Fruit fly (Drosophila melanogaster): Measurements from ENCODE around the gene bou.

The bou gene

DNA sequence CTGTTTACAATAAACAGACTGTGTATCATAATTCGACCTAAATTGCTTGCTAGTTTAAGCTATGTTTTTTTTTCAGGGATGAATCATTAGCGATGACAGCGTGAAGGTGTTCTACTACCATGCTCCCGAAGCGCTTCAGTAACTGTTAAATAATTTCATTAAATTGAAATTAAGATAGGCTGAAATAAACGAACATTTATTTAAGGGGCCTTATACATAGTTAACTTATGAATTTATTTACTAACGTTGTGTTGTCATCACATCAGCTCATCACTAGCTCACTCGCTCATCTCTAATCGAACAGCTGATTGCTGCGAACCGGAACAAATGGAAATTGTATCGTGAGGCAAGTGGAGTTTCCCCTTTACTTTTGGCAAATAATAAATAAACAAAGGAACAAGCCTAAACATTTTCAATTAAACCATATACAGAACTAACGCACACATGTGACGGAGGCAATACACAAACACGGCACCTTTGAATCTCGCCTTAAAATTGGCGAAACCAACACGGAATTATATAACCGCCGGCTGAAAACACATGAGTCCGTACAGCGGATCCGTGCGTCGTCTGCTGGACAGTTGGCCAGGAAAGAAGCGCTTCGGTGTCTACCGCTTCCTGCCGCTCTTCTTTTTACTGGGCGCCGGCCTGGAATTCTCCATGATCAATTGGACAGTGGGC is 24.9 kb downstream of the bou start, which contains the start of the genes cm, sloth1 and sloth2 (continued):
- TF ChIP-seq TFAM (GFP tag; optimal IDR thresholded peaks at IDR 0.05) (no peak), CG2120 (GFP tag; optimal IDR thresholded peaks at IDR 0.05) (peak; percentile 95), CG12219 (GFP tag; optimal IDR thresholded peaks at IDR 0.05) (peak; percentile 74), Jarid2 (GFP tag; optimal IDR thresholded peaks at IDR 0.05) (peak; percentile 28), Usf (GFP tag; optimal IDR thresholded peaks at IDR 0.05) (peak; percentile 52), ssp (GFP tag; IDR thresholded peaks at IDR 0.05) (peak; percentile 71), HLH54F (GFP tag; optimal IDR thresholded peaks at IDR 0.05) (peak; percentile 89), ato (GFP tag; IDR thresholded peaks at IDR 0.05; ENCODE audit: partially characterized antibody) (no peak), sens-2 (GFP tag; IDR thresholded peaks at IDR 0.05) (peak; percentile 67), bcd (GFP tag; optimal IDR thresholded peaks at IDR 0.05) (peak; percentile 76), al (GFP tag; IDR thresholded peaks at IDR 0.05) (peak; percentile 90), zfh2 (GFP tag; optimal IDR thresholded peaks at IDR 0.05) (peak; percentile 92), CG8281 (tag; optimal IDR thresholded peaks at IDR 0.05) (peak; percentile 51), sc (optimal IDR thresholded peaks at IDR 0.05) (no peak), sc (GFP tag; optimal IDR thresholded peaks at IDR 0.05) (peak; percentile 18), CG4707 (GFP tag; optimal IDR thresholded peaks at IDR 0.05) (peak; percentile 46), CG15696 (tag; optimal IDR thresholded peaks at IDR 0.05) (peak; percentile 87), gsb-n (tag; optimal IDR thresholded peaks at IDR 0.05) (peak; percentile 93), en (GFP tag; optimal IDR thresholded peaks at IDR 0.05) (peak; percentile 70), Awh (GFP tag; IDR thresholded peaks at IDR 0.05) (peak; percentile 80), Rfx (GFP tag; IDR thresholded peaks at IDR 0.05) (peak; percentile 92), HHEX (GFP tag; optimal IDR thresholded peaks at IDR 0.05) (peak; percentile 75), Fer3 (tag; optimal IDR thresholded peaks at IDR 0.05) (peak; percentile 79), CG2199 (GFP tag; IDR thresholded peaks at IDR 0.05) (peak; percentile 81), CG13775 (GFP tag; optimal IDR thresholded peaks at IDR 0.05) (peak; percentile 84), gcm (GFP tag; optimal IDR thresholded peaks at IDR 0.05) (peak; percentile 78), CG1233 (GFP tag; optimal IDR thresholded peaks at IDR 0.05) (peak; percentile 78), Mes4 (GFP tag; optimal IDR thresholded peaks at IDR 0.05) (peak; percentile 80), CG14014 (GFP tag; IDR thresholded peaks at IDR 0.05) (peak; percentile 84), pros (GFP tag; optimal IDR thresholded peaks at IDR 0.05) (peak; percentile 5), CG11696 (GFP tag; IDR thresholded peaks at IDR 0.05) (peak; percentile 58; the same call in 1 of the 2 replicates), eve (GFP tag; optimal IDR thresholded peaks at IDR 0.05) (no peak), sr (GFP tag; IDR thresholded peaks at IDR 0.05) (no peak), grau (tag; optimal IDR thresholded peaks at IDR 0.05) (peak; percentile 86), klu (GFP tag; IDR thresholded peaks at IDR 0.05) (peak; percentile 74), tna (GFP tag; IDR thresholded peaks at IDR 0.05; ENCODE audit: partially characterized antibody) (peak; percentile 35; the same call in 1 of the 2 replicates), CG12659 (GFP tag; optimal IDR thresholded peaks at IDR 0.05) (peak; percentile 86), CG12299 (tag; optimal IDR thresholded peaks at IDR 0.05) (peak; percentile 66), NK7.1 (GFP tag; optimal IDR thresholded peaks at IDR 0.05) (peak; percentile 69), ac (GFP tag; optimal IDR thresholded peaks at IDR 0.05) (no peak), CG7357 (GFP tag; IDR thresholded peaks at IDR 0.05) (peak; percentile 68; the same call in 1 of the 3 replicates), CG5180 (GFP tag; optimal IDR thresholded peaks at IDR 0.05) (peak; percentile 47), CG13296 (GFP tag; optimal IDR thresholded peaks at IDR 0.05) (peak; percentile 75), pfk (GFP tag; optimal IDR thresholded peaks at IDR 0.05) (peak; percentile 85), Oli (tag; optimal IDR thresholded peaks at IDR 0.05) (peak; percentile 72), Hr3 (GFP tag; optimal IDR thresholded peaks at IDR 0.05) (peak; percentile 90), fd102C (GFP tag; optimal IDR thresholded peaks at IDR 0.05) (peak; percentile 57), NfI (GFP tag; optimal IDR thresholded peaks at IDR 0.05) (peak; percentile 86), CG8089 (GFP tag; optimal IDR thresholded peaks at IDR 0.05) (peak; percentile 76)
